Worm (Caenorhabditis elegans) whole organism, L4/young adult: ENCODE results near the gene W02H3.3.

Source experiments
- W03F9.2 ChIP-seq: fragments of 150-350 bp; optimal IDR thresholded peaks from 2 replicates; lab custom pipeline; 2014; ENCODE audit warnings: missing biosample characterization, missing genetic modification characterization
- dao-5 ChIP-seq: sonication (generic microtip); optimal IDR thresholded peaks from 2 replicates; lab custom pipeline; 2016; ENCODE audit warnings: missing genotype, missing genetic modification characterization, moderate library complexity, missing compliant biosample characterization
- him-1 ChIP-seq: sonication (generic microtip); optimal IDR thresholded peaks from 2 replicates; lab custom pipeline; 2016; ENCODE audit warnings: missing genotype, missing genetic modification reagents, missing genetic modification characterization, missing compliant biosample characterization

The W02H3.3 gene

DNA sequence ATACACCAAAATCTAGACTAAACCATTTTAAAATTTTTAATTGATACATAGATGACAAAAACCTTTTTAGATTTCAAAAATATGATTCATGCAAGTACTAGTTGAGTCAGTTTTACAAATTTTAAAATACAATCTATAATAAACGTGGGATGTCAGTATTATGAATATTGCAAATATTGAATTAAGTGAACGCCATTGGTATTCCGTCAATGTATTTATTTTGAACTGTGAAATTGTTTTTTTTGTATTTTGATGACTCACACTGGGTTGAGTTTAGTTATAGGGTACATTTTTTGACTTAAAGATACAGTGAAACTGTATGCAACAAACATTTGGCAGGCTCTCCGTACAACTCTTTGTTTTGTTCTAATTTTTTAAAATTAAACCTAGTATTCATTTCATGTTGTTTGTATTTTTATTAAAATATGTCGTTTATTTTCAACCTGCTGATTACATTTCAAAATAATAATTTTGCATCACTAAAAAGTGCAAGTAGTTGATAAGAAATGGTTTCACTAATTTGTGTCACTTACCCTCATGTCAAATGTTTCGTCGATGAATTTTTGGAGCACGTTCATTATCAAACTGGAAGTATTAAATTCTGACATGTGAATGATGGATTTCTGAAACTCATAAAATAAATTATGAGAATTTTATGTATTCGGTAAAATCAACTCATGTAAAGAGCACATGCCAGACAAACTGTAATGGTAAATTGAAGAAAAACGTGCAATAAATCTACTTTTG lies 7.1 kb upstream of the W02H3.3 start, which contains the start of gene W02H3.1:
W02H3.1 (minus strand) TSS at position 578 of the 747 bp plus-strand sequence.
- no peak for TF ChIP-seq him-1 (tag; lab: Kevin White, UChicago)
- no peak for TF ChIP-seq W03F9.2 (tag; lab: Kevin White, UChicago)
- TF ChIP-seq dao-5 (tag; lab: Kevin White, UChicago) = no peak

ce11 chrX:11103173-11103572 lies 5.2 kb upstream of the W02H3.3 start:
- TF ChIP-seq him-1 (tag; lab: Kevin White, UChicago) = no peak
- TF ChIP-seq W03F9.2 (tag; lab: Kevin White, UChicago) = no peak
- no peak for TF ChIP-seq dao-5 (tag; lab: Kevin White, UChicago)

ce11 chrX:11097343-11097742 lies 643 bp downstream of the W02H3.3 start:
- TF ChIP-seq dao-5 (tag; lab: Kevin White, UChicago) (no peak), W03F9.2 (tag; lab: Kevin White, UChicago) (no peak), him-1 (tag; lab: Kevin White, UChicago) (no peak)

ce11 chrX:11095480-11095879 lies 2.5 kb downstream of the W02H3.3 start:
- TF ChIP-seq dao-5 (tag; lab: Kevin White, UChicago) (peak; percentile 74), him-1 (tag; lab: Kevin White, UChicago) (peak; percentile 92), W03F9.2 (tag; lab: Kevin White, UChicago) (peak; percentile 30)

- TF ChIP-seq dao-5 (tag; lab: Kevin White, UChicago) (peak; percentile 95), W03F9.2 (tag; lab: Kevin White, UChicago) (peak; percentile 98), him-1 (tag; lab: Kevin White, UChicago) (peak; percentile 100)
These were observed 3.9 kb downstream of the W02H3.3 start for ce11 chrX:11093985-11094593.

DNA sequence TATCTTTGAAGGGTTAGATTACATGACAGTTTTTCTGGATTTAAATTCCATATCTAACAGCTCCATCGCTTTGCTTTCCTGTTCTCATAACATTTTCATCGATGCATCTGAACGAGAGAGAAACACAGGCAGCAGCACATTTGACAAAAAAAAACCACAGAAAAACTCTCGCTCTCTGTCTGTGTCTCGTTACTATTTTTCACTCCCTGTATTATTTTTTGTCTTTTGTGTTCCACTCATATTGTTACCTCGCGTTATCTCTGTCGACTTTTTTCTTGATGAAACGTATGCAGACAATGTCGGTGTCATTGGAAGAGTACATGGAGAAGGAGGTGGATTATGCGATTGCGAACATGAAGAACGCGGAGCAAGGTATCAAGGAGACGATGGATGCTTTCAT lies 9.0 kb downstream of the W02H3.3 start, which contains the start of gene W04G3.11:
W04G3.11 (plus strand) TSS at position 244 of the 400 bp plus-strand sequence.
- TF ChIP-seq dao-5 (tag; lab: Kevin White, UChicago) = no peak
- no peak for TF ChIP-seq him-1 (tag; lab: Kevin White, UChicago)
- TF ChIP-seq W03F9.2 (tag; lab: Kevin White, UChicago) = no peak

DNA sequence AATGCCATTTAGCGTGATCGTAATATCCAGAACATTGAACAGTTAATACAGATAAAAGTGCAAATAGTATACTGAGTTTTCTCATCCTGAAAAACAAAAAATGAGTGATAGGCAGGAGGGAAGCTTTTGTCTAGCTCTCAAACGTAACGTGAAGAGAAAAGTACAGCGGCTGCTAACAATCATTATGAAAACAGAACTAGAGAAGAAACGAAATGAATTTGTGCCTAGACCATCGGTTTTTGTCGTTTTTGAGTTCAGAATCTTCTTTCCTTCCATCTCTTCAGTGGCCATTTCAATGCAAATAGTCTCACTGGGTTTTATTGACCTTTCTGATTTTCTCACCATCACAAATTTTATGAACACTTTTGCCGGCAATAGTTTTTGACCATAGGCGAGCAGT lies 12.8 kb downstream of the W02H3.3 start, which contains the start of gene W04G3.7:
W04G3.7 (minus strand) TSS at position 101 of the 400 bp plus-strand sequence.
- TF ChIP-seq dao-5 (tag; lab: Kevin White, UChicago) (no peak), him-1 (tag; lab: Kevin White, UChicago) (no peak), W03F9.2 (tag; lab: Kevin White, UChicago) (no peak)

ce11 chrX:11080170-11080728 lies 17.7 kb downstream of the W02H3.3 start, which contains the start of gene sulp-7:
Gene sulp-7 (plus strand): TSS chrX:11080678.
- TF ChIP-seq dao-5 (tag; lab: Kevin White, UChicago) (no peak), W03F9.2 (tag; lab: Kevin White, UChicago) (no peak), him-1 (tag; lab: Kevin White, UChicago) (no peak)

DNA sequence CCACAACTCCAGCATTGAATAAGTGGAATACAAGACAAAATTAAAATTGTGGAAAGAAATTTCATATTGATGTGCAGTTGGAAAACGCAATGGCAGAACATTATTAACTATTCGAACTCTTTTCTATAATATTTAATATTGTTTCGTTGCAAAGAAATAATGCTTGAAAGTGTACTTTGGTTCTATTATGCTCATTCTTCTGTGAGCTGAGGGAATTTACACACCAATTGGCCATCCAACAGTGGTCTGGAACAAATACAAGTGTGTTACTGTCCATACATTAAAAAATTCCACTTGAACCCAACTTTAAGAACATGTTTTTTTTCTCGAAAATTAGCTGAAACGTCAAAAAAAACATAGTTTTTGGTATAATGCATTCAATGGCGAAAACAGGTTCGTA lies 18.3 kb downstream of the W02H3.3 start, which contains the start of gene W04G3.13:
W04G3.13 (minus strand) TSS at position 101 of the 400 bp plus-strand sequence.
- no peak for TF ChIP-seq him-1 (tag; lab: Kevin White, UChicago)
- no peak for TF ChIP-seq dao-5 (tag; lab: Kevin White, UChicago)
- no peak for TF ChIP-seq W03F9.2 (tag; lab: Kevin White, UChicago)

ce11 chrX:11078150-11078549 lies 19.8 kb downstream of the W02H3.3 start, which contains the start of gene W04G3.10:
Gene W04G3.10 (minus strand): TSS chrX:11078250.
- TF ChIP-seq him-1 (tag; lab: Kevin White, UChicago) (no peak), dao-5 (tag; lab: Kevin White, UChicago) (no peak), W03F9.2 (tag; lab: Kevin White, UChicago) (no peak)

DNA sequence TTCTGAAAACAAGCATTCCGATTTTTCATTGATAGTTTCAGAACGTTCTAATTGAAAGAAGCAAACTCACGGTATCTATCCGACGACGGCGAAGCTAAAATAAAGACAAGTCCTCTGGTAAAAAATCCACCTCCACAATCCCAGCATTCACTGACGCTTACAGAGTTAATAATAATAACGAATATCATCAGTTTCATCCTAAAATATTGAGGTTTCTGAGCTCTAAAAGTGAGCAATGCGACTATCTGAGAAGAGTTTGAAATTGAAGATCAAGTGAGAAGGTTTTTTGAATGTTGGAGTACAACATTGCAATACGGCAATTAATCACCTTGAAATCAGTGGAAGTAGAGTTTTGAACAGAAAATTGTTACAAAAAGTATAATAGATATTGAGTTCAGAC lies 21.5 kb downstream of the W02H3.3 start, which contains the start of gene W04G3.12:
W04G3.12 (minus strand) TSS at position 311 of the 400 bp plus-strand sequence.
- no peak for TF ChIP-seq him-1 (tag; lab: Kevin White, UChicago)
- TF ChIP-seq W03F9.2 (tag; lab: Kevin White, UChicago) = no peak
- TF ChIP-seq dao-5 (tag; lab: Kevin White, UChicago) = no peak

- TF ChIP-seq him-1 (tag; lab: Kevin White, UChicago) (no peak), dao-5 (tag; lab: Kevin White, UChicago) (no peak), W03F9.2 (tag; lab: Kevin White, UChicago) (no peak)
These were observed 24.6 kb downstream of the W02H3.3 start, which contains the start of gene W04G3.5 for ce11 chrX:11073358-11073757. Gene W04G3.5 (plus strand): TSS chrX:11073658.

DNA sequence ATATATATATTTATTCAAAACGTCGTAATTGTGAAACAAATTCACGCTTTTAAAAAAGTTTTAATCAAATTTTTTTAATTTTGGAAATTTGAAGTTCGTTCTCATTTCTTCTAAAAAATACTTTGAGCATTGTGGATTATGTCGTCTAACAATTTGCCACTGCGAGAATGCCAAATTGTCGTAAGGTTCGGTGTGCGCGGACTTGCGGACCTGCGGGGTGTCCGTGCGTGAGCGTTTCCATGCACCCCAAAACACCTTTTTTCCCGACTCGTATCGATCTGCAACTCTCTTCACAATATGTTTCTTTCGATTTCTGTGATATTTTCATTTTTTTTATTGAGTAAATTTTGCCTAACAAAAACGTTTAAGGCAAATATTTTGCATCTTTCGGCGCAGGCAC lies 25.3 kb downstream of the W02H3.3 start:
- TF ChIP-seq W03F9.2 (tag; lab: Kevin White, UChicago) (no peak), dao-5 (tag; lab: Kevin White, UChicago) (no peak), him-1 (tag; lab: Kevin White, UChicago) (no peak)
